Worm (Caenorhabditis elegans): ENCODE results near the gene C27F2.10.

The C27F2.10 gene

DNA sequence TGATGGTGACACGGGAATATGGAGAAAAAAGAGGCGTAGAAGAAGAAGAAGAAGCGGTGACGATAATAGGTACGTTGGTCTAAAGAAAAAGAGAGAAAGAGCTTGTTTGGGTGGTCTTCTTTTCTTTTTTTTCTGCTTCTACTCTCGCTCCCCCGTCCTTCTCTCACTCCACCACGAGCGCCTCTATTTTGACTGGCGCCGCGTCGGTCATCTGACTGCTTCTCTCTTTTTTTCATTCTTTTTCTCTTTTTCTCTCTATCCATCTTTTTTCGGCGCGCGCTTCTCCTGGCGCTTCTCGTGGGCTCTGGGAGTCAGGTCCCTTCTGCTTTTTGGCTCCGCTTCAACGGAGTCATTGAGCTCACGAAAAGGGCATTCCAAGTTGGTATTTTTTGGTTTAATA, 36.4 kb downstream of the C27F2.10 start:
- TF ChIP-seq snpc-4 (tag; optimal IDR thresholded peaks at IDR 0.05) = peak; percentile 18
- TF ChIP-seq lin-15B (tag; optimal IDR thresholded peaks at IDR 0.05) = peak; percentile 37
- TF ChIP-seq nhr-77 (tag; optimal IDR thresholded peaks at IDR 0.05) = no peak
- TF ChIP-seq nfya-1 (tag; optimal IDR thresholded peaks at IDR 0.05; ENCODE audit: insufficient read depth) = peak; percentile 86
- TF ChIP-seq pha-4 (tag; optimal IDR thresholded peaks at IDR 0.05) = peak; percentile 16
- peak; percentile 58 for TF ChIP-seq hmg-11 (tag; optimal IDR thresholded peaks at IDR 0.05)
- peak; percentile 65 for TF ChIP-seq lin-39 (tag; optimal IDR thresholded peaks at IDR 0.05)
- peak; percentile 17 for TF ChIP-seq nhr-11 (tag; optimal IDR thresholded peaks at IDR 0.05)
- no peak for TF ChIP-seq elt-1 (tag; optimal IDR thresholded peaks at IDR 0.05)
- TF ChIP-seq ztf-11 (tag; optimal IDR thresholded peaks at IDR 0.05) = no peak

ce11 chrIII:4948631-4949030, 38.1 kb downstream of the C27F2.10 start:
- TF ChIP-seq nfya-1 (tag; optimal IDR thresholded peaks at IDR 0.05; ENCODE audit: insufficient read depth) = peak; percentile 9
- no peak for TF ChIP-seq tbx-2 (tag; optimal IDR thresholded peaks at IDR 0.05)
- no peak for TF ChIP-seq ceh-9 (tag; optimal IDR thresholded peaks at IDR 0.05)
- TF ChIP-seq elt-1 (tag; optimal IDR thresholded peaks at IDR 0.05) = no peak
- no peak for TF ChIP-seq nhr-25 (tag; optimal IDR thresholded peaks at IDR 0.05)
- no peak for TF ChIP-seq ama-1 (optimal IDR thresholded peaks at IDR 0.05)
- no peak for TF ChIP-seq nhr-28 (tag; optimal IDR thresholded peaks at IDR 0.05)
- TF ChIP-seq unc-62 (GFP tag; optimal IDR thresholded peaks at IDR 0.05) = no peak
- no peak for TF ChIP-seq ceh-82 (tag; optimal IDR thresholded peaks at IDR 0.05)
- no peak for TF ChIP-seq elt-3 (tag; optimal IDR thresholded peaks at IDR 0.05)
- TF ChIP-seq ceh-16 (tag; optimal IDR thresholded peaks at IDR 0.05) = no peak
- TF ChIP-seq fkh-10 (GFP tag; optimal IDR thresholded peaks at IDR 0.05) = no peak
- TF ChIP-seq nhr-11 (tag; optimal IDR thresholded peaks at IDR 0.05) = no peak
- TF ChIP-seq ztf-11 (tag; optimal IDR thresholded peaks at IDR 0.05) = no peak
- TF ChIP-seq ZK546.5 (tag; optimal IDR thresholded peaks at IDR 0.05) = no peak
- TF ChIP-seq lin-39 (tag; optimal IDR thresholded peaks at IDR 0.05) = peak; percentile 6

- TF ChIP-seq lin-39 (tag; optimal IDR thresholded peaks at IDR 0.05) (peak; percentile 77), fos-1 (tag; optimal IDR thresholded peaks at IDR 0.05) (no peak), sea-2 (GFP tag; optimal IDR thresholded peaks at IDR 0.05) (no peak), hmg-11 (tag; optimal IDR thresholded peaks at IDR 0.05) (peak; percentile 47), nfya-1 (tag; optimal IDR thresholded peaks at IDR 0.05; ENCODE audit: insufficient read depth) (peak; percentile 58)
These were observed 39.3 kb downstream of the C27F2.10 start for ce11 chrIII:4947352-4947751.

DNA sequence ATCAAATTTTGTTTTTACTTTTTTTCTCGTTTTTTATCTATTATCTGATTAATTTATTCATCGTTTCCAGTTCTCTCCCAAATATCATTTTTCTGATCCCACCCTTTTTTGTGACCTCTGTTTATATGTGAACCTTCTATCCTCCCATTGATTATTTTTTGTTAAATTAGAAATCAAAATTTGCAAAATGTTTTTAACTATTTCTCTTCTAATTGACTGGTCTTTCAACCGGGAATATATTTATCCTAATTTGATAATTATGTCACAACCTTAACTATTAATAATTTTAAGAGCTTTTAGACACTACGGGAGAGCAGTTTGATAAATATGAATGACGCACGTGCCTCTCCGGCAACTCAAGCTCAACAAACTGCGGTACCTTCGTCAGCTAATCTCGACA, 42.5 kb downstream of the C27F2.10 start, which contains the start of gene ntl-9:
TSS of gene ntl-9 (plus strand) at position 301 of the 400 bp plus-strand sequence.
- TF ChIP-seq jun-1 (tag; optimal IDR thresholded peaks at IDR 0.05) (no peak), lin-15B (tag; optimal IDR thresholded peaks at IDR 0.05) (no peak), nhr-67 (tag; optimal IDR thresholded peaks at IDR 0.05) (no peak), ZK546.5 (tag; optimal IDR thresholded peaks at IDR 0.05) (no peak), fos-1 (tag; optimal IDR thresholded peaks at IDR 0.05) (no peak), lsy-12 (tag; optimal IDR thresholded peaks at IDR 0.05) (no peak), nhr-76 (tag; optimal IDR thresholded peaks at IDR 0.05) (no peak)

ce11 chrIII:4939267-4939666, 47.4 kb downstream of the C27F2.10 start, which contains the start of gene rpb-2:
rpb-2 (plus strand) TSS chrIII:4939567.
- TF ChIP-seq ZK546.5 (tag; optimal IDR thresholded peaks at IDR 0.05) (no peak), nhr-23 (tag; optimal IDR thresholded peaks at IDR 0.05) (no peak), egl-5 (tag; optimal IDR thresholded peaks at IDR 0.05) (no peak)

ce11 chrIII:4937022-4937421, 49.7 kb downstream of the C27F2.10 start, which contains the start of gene fsn-1:
fsn-1 (plus strand) TSS chrIII:4937322.
- no peak for TF ChIP-seq nhr-28 (tag; optimal IDR thresholded peaks at IDR 0.05)
- no peak for TF ChIP-seq pqm-1 (tag; optimal IDR thresholded peaks at IDR 0.05)
- TF ChIP-seq lin-39 (tag; optimal IDR thresholded peaks at IDR 0.05) = no peak
- TF ChIP-seq nhr-237 (tag; optimal IDR thresholded peaks at IDR 0.05) = no peak
- TF ChIP-seq nhr-67 (tag; optimal IDR thresholded peaks at IDR 0.05) = no peak
- no peak for TF ChIP-seq daf-12 (tag; optimal IDR thresholded peaks at IDR 0.05)
- TF ChIP-seq sea-2 (GFP tag; optimal IDR thresholded peaks at IDR 0.05) = no peak
- no peak for TF ChIP-seq ceh-82 (tag; optimal IDR thresholded peaks at IDR 0.05)
- no peak for TF ChIP-seq ama-1 (optimal IDR thresholded peaks at IDR 0.05)
- no peak for TF ChIP-seq mml-1 (tag; optimal IDR thresholded peaks at IDR 0.05)
- TF ChIP-seq R02D3.7 (tag; optimal IDR thresholded peaks at IDR 0.05) = no peak
- TF ChIP-seq pha-4 (tag; optimal IDR thresholded peaks at IDR 0.05) = no peak

All from whole organism, L3 larva.